Worm (Caenorhabditis elegans) whole organism, L4 larva: Measurements from ENCODE around the gene K06H7.2.

Experiments used
- egl-27 ChIP-seq: sonication (generic microtip); optimal IDR thresholded peaks from 3 replicates; lab custom pipeline; 2017; ENCODE audit warnings: missing biosample characterization, missing genetic modification reagents, missing genetic modification characterization
- mep-1 ChIP-seq: fragments of 150-350 bp; sonication (generic microtip); optimal IDR thresholded peaks from 3 replicates; lab custom pipeline; 2014; ENCODE audit warnings: missing biosample characterization, missing genetic modification characterization
- mes-2 ChIP-seq: sonication (generic microtip); optimal IDR thresholded peaks from 2 replicates; lab custom pipeline; 2016; ENCODE audit warnings: missing genotype, mild to moderate bottlenecking, missing genetic modification characterization, missing compliant biosample characterization; ENCODE audit not compliant: poor library complexity, severe bottlenecking
- nhr-237 ChIP-seq: sonication (generic microtip); optimal IDR thresholded peaks from 2 replicates; lab custom pipeline; 2017; ENCODE audit warnings: missing biosample characterization, missing genetic modification characterization
- nhr-28 ChIP-seq: fragments of 150-350 bp; optimal IDR thresholded peaks from 2 replicates; lab custom pipeline; 2014; ENCODE audit warnings: missing biosample characterization, missing genetic modification characterization
- nhr-77 ChIP-seq: fragments of 150-350 bp; optimal IDR thresholded peaks from 2 replicates; lab custom pipeline; 2014; ENCODE audit warnings: missing biosample characterization, missing genetic modification characterization
- pha-4 ChIP-seq, 2 experiments: fragments of 150-350 bp in 1 of 2; fragments of 200-800 bp in 1 of 2; sonication (Bioruptor generic) in 1 of 2; IDR thresholded peaks in 1 of 2; optimal IDR thresholded peaks in 1 of 2; 2 replicates each; pipeline versions ENCODE4 v1.3.6 to Lab custom; 2014 to 2022; ENCODE audit warnings: missing genetic modification characterization in 2 of 2, missing genetic modification reagents in 2 of 2, missing biosample characterization in 1 of 2, missing compliant biosample characterization in 1 of 2

ce11 chrIII:8121923-8122322 is 28.6 kb downstream of the K06H7.2 start:
- no peak for TF ChIP-seq egl-27 (tag; lab: Kevin White, UChicago)
- no peak for TF ChIP-seq nhr-28
- TF ChIP-seq mep-1 (tag; lab: Kevin White, UChicago), result no peak
- no peak for TF ChIP-seq nhr-237 (tag; lab: Kevin White, UChicago)
- no peak for TF ChIP-seq pha-4 (GFP tag; IDR thresholded peaks at IDR 0.05; lab: Robert Waterston, UW)
- no peak for TF ChIP-seq pha-4 (tag; optimal IDR thresholded peaks at IDR 0.05; lab: Kevin White, UChicago)
- no peak for TF ChIP-seq mes-2 (tag; lab: Kevin White, UChicago)
- TF ChIP-seq nhr-77 (tag; lab: Kevin White, UChicago), result no peak
